Fruit fly (Drosophila melanogaster): ENCODE results near the gene CG13609.

The CG13609 gene

DNA sequence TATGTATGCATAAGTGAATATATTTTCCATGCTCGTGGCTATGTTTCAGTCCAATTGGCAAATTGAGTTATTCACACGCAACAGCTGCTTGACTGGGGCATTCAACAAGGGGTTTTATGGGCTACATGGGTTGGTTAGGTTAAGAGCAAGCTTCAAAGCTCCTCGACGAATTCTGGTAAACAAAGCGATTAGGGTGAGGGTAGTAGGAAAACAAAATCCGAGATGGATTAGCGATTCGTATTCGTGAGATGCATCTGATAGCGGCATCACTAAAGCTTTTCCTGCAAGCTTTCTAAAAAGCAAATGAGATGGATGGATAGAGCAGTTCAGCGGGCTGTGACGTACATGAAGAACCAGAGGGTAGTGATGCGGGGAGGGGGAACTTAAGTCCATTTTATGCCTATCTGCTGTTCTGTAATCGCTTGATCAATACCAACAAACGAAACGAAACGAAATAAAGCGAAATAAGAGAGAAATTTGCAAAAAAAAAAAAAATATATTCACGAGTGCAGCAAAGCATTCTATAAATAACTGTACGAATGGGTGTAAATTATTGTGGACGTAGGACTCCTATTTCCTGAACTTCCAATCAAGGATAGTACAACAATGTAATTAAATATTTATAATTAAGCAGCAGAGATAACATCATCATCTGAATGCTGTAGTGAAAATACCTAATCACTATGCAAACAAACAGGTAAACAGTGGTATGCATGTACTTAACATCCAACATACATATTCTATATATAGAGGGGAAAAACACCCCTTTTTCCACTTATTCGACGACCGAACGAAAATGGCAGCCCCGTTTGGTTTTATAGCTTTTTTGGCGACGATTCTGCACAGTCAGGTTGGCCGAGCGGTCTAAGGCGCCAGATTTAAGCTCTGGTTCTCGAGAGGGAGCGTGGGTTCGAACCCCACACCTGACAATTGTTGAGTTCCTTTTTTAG is 37.9 kb downstream of the CG13609 start (continued):
- TF ChIP-seq foxo (GFP tag; optimal IDR thresholded peaks at IDR 0.05) (no peak), tai (GFP tag; optimal IDR thresholded peaks at IDR 0.05) (no peak), dsf (GFP tag; optimal IDR thresholded peaks at IDR 0.05; ENCODE audit: borderline replicate concordance) (no peak), Jra (GFP tag; optimal IDR thresholded peaks at IDR 0.05) (no peak), sage (GFP tag; optimal IDR thresholded peaks at IDR 0.05) (no peak)

- TF ChIP-seq sv (GFP tag; optimal IDR thresholded peaks at IDR 0.05) (no peak), dsf (GFP tag; optimal IDR thresholded peaks at IDR 0.05; ENCODE audit: borderline replicate concordance) (no peak), woc (GFP tag; optimal IDR thresholded peaks at IDR 0.05) (peak; percentile 81), foxo (GFP tag; optimal IDR thresholded peaks at IDR 0.05) (peak in 1 of 2 experiments; percentile 88), Mio (GFP tag; optimal IDR thresholded peaks at IDR 0.05) (no peak), Hnf4 (GFP tag; optimal IDR thresholded peaks at IDR 0.05) (peak; percentile 25), br (GFP tag; optimal IDR thresholded peaks at IDR 0.05) (peak; percentile 80), CrebA (GFP tag; optimal IDR thresholded peaks at IDR 0.05; ENCODE audit: borderline replicate concordance) (no peak), CG32264 (GFP tag; optimal IDR thresholded peaks at IDR 0.05) (no peak), psq (GFP tag; optimal IDR thresholded peaks at IDR 0.05) (peak; percentile 82), lola (GFP tag; optimal IDR thresholded peaks at IDR 0.05) (no peak), N (GFP tag; optimal IDR thresholded peaks at IDR 0.05) (no peak), Sp1 (GFP tag; optimal IDR thresholded peaks at IDR 0.05) (peak; percentile 92), Rel (GFP tag; optimal IDR thresholded peaks at IDR 0.05) (peak; percentile 24), Rel (tag; optimal IDR thresholded peaks at IDR 0.05) (peak; percentile 63), dmrt93B (GFP tag; optimal IDR thresholded peaks at IDR 0.05) (peak; percentile 77), Dfd (GFP tag; optimal IDR thresholded peaks at IDR 0.05) (no peak), Vsx2 (GFP tag; optimal IDR thresholded peaks at IDR 0.05; ENCODE audit: partially characterized antibody) (peak; percentile 91), sage (GFP tag; optimal IDR thresholded peaks at IDR 0.05) (peak; percentile 43), tai (GFP tag; optimal IDR thresholded peaks at IDR 0.05) (no peak), GATAd (GFP tag; optimal IDR thresholded peaks at IDR 0.05) (no peak), OdsH (GFP tag; optimal IDR thresholded peaks at IDR 0.05) (peak; percentile 87), Myc (optimal IDR thresholded peaks at IDR 0.05) (no peak), h (GFP tag; optimal IDR thresholded peaks at IDR 0.05) (peak; percentile 85), CG9705 (GFP tag; optimal IDR thresholded peaks at IDR 0.05) (peak; percentile 82), jim (GFP tag; optimal IDR thresholded peaks at IDR 0.05) (no peak), ey (GFP tag; optimal IDR thresholded peaks at IDR 0.05) (peak; percentile 68), dl (GFP tag; optimal IDR thresholded peaks at IDR 0.05; ENCODE audit: insufficient read depth in 1 of 2, partially characterized antibody in 2 of 2) (peak in 1 of 2 experiments; percentile 45), fru (GFP tag; optimal IDR thresholded peaks at IDR 0.05) (peak; percentile 83), pan (optimal IDR thresholded peaks at IDR 0.05) (no peak), Hr78 (GFP tag; optimal IDR thresholded peaks at IDR 0.05) (no peak), Dif (GFP tag; optimal IDR thresholded peaks at IDR 0.05; ENCODE audit: partially characterized antibody) (peak; percentile 77), Abd-B (GFP tag; optimal IDR thresholded peaks at IDR 0.05) (no peak), Jra (GFP tag; optimal IDR thresholded peaks at IDR 0.05) (peak; percentile 47), usp (GFP tag; optimal IDR thresholded peaks at IDR 0.05) (no peak), Hr83 (GFP tag; optimal IDR thresholded peaks at IDR 0.05; ENCODE audit: poor library complexity, severe bottlenecking) (peak; percentile 30), rgr (GFP tag; optimal IDR thresholded peaks at IDR 0.05) (peak; percentile 74), brk (GFP tag; optimal IDR thresholded peaks at IDR 0.05) (peak; percentile 49), HLH106 (tag; optimal IDR thresholded peaks at IDR 0.05) (peak; percentile 92)
These were observed 40.2 kb downstream of the CG13609 start for dm6 chr3R:24266786-24267579.

All from whole organism, wandering third instar larva.